Fruit fly (Drosophila melanogaster): ENCODE data around the gene sl.

The sl gene

dm6 chrX:16372492-16373350 is 22.6 kb downstream of the sl start, which contains the start of gene Fur2:
TSS of gene Fur2 (plus strand) at chrX:16373086.
- TF ChIP-seq EcR (GFP tag; optimal IDR thresholded peaks at IDR 0.05) (no peak), gl (tag; optimal IDR thresholded peaks at IDR 0.05) (peak; percentile 54), Pif1A (GFP tag; optimal IDR thresholded peaks at IDR 0.05) (no peak), CG17806 (tag; optimal IDR thresholded peaks at IDR 0.05) (no peak), CG10348 (GFP tag; IDR thresholded peaks at IDR 0.05) (no peak), CG9948 (tag; optimal IDR thresholded peaks at IDR 0.05) (no peak), CG14655 (GFP tag; optimal IDR thresholded peaks at IDR 0.05) (no peak), CG13204 (GFP tag; optimal IDR thresholded peaks at IDR 0.05) (no peak), CG12605 (GFP tag; IDR thresholded peaks at IDR 0.05) (peak; percentile 73), CG15710 (tag; optimal IDR thresholded peaks at IDR 0.05) (no peak), D1 (tag; optimal IDR thresholded peaks at IDR 0.05) (no peak)

- TF ChIP-seq Pif1B (GFP tag; optimal IDR thresholded peaks at IDR 0.05): peak; percentile 39
- no peak for TF ChIP-seq CG8301 (tag; optimal IDR thresholded peaks at IDR 0.05)
- peak; percentile 37; the same call in 1 of the 2 replicates for TF ChIP-seq CG32121 (GFP tag; IDR thresholded peaks at IDR 0.05)
- TF ChIP-seq CG15710 (tag; optimal IDR thresholded peaks at IDR 0.05): peak; percentile 24
- no peak for TF ChIP-seq Pif1A (GFP tag; optimal IDR thresholded peaks at IDR 0.05)
- TF ChIP-seq CG9948 (tag; optimal IDR thresholded peaks at IDR 0.05): peak; percentile 3
- no peak for TF ChIP-seq CG8159 (tag; optimal IDR thresholded peaks at IDR 0.05)
- TF ChIP-seq fd96Ca (GFP tag; IDR thresholded peaks at IDR 0.05): no peak
- TF ChIP-seq Ets98B (GFP tag; IDR thresholded peaks at IDR 0.05): peak; percentile 75
- peak; percentile 67 for TF ChIP-seq CG12605 (GFP tag; IDR thresholded peaks at IDR 0.05)
- TF ChIP-seq CG34367 (tag; optimal IDR thresholded peaks at IDR 0.05): peak; percentile 39
- TF ChIP-seq CG17806 (tag; optimal IDR thresholded peaks at IDR 0.05): peak; percentile 25
- peak; percentile 71; the same call in 2 of the 3 replicates for TF ChIP-seq CG4496 (GFP tag; IDR thresholded peaks at IDR 0.05)
These were observed 23.4 kb downstream of the sl start for dm6 chrX:16373541-16373940.

dm6 chrX:16374059-16374458 is 23.9 kb downstream of the sl start:
- TF ChIP-seq Pif1A (GFP tag; optimal IDR thresholded peaks at IDR 0.05) (no peak), CG34367 (tag; optimal IDR thresholded peaks at IDR 0.05) (no peak), Snoo (tag; optimal IDR thresholded peaks at IDR 0.05) (no peak), Ets98B (GFP tag; IDR thresholded peaks at IDR 0.05) (no peak), CG8159 (tag; optimal IDR thresholded peaks at IDR 0.05) (no peak), CG12605 (GFP tag; IDR thresholded peaks at IDR 0.05) (no peak), CG15710 (tag; optimal IDR thresholded peaks at IDR 0.05) (no peak), gl (tag; optimal IDR thresholded peaks at IDR 0.05) (no peak), D1 (tag; optimal IDR thresholded peaks at IDR 0.05) (no peak), CG32121 (GFP tag; IDR thresholded peaks at IDR 0.05) (no peak), rn (GFP tag; IDR thresholded peaks at IDR 0.05) (no peak), CG13204 (GFP tag; optimal IDR thresholded peaks at IDR 0.05) (no peak), CG8301 (tag; optimal IDR thresholded peaks at IDR 0.05) (no peak), CG9948 (tag; optimal IDR thresholded peaks at IDR 0.05) (no peak), Pif1B (GFP tag; optimal IDR thresholded peaks at IDR 0.05) (no peak), CG4496 (GFP tag; IDR thresholded peaks at IDR 0.05) (no peak), CG17806 (tag; optimal IDR thresholded peaks at IDR 0.05) (no peak), CG10348 (GFP tag; IDR thresholded peaks at IDR 0.05) (no peak), EcR (GFP tag; optimal IDR thresholded peaks at IDR 0.05) (no peak)

dm6 chrX:16383667-16384515 is 33.8 kb downstream of the sl start:
- TF ChIP-seq Ets98B (GFP tag; IDR thresholded peaks at IDR 0.05) (no peak), CG12605 (GFP tag; IDR thresholded peaks at IDR 0.05) (no peak), CG32121 (GFP tag; IDR thresholded peaks at IDR 0.05) (no peak), CG10348 (GFP tag; IDR thresholded peaks at IDR 0.05) (no peak), CG34367 (tag; optimal IDR thresholded peaks at IDR 0.05) (no peak), CG8159 (tag; optimal IDR thresholded peaks at IDR 0.05) (no peak), CG17806 (tag; optimal IDR thresholded peaks at IDR 0.05) (no peak), CG4496 (GFP tag; IDR thresholded peaks at IDR 0.05) (no peak), CG9948 (tag; optimal IDR thresholded peaks at IDR 0.05) (no peak), CG13204 (GFP tag; optimal IDR thresholded peaks at IDR 0.05) (no peak), rn (GFP tag; IDR thresholded peaks at IDR 0.05) (no peak), EcR (GFP tag; optimal IDR thresholded peaks at IDR 0.05) (no peak), Snoo (tag; optimal IDR thresholded peaks at IDR 0.05) (no peak)

dm6 chrX:16384843-16385726 is 35.0 kb downstream of the sl start, which contains the start of the genes CG9992 and CG4239:
TSS of gene CG9992 (minus strand) at chrX:16384908.
TSS of gene CG4239 (plus strand) at chrX:16385278.
- TF ChIP-seq EcR (GFP tag; optimal IDR thresholded peaks at IDR 0.05) (no peak), CG13204 (GFP tag; optimal IDR thresholded peaks at IDR 0.05) (no peak), CG12605 (GFP tag; IDR thresholded peaks at IDR 0.05) (no peak), CG32121 (GFP tag; IDR thresholded peaks at IDR 0.05) (peak; percentile 41; the same call in 1 of the 2 replicates), rn (GFP tag; IDR thresholded peaks at IDR 0.05) (no peak), D1 (tag; optimal IDR thresholded peaks at IDR 0.05) (no peak), gl (tag; optimal IDR thresholded peaks at IDR 0.05) (no peak), Pif1B (GFP tag; optimal IDR thresholded peaks at IDR 0.05) (no peak), CG9948 (tag; optimal IDR thresholded peaks at IDR 0.05) (peak; percentile 62), fd96Ca (GFP tag; IDR thresholded peaks at IDR 0.05) (peak; percentile 66; the same call in 1 of the 3 replicates), Snoo (tag; optimal IDR thresholded peaks at IDR 0.05) (peak; percentile 47), CG10348 (GFP tag; IDR thresholded peaks at IDR 0.05) (no peak; the same call in 1 of the 2 replicates), CG15710 (tag; optimal IDR thresholded peaks at IDR 0.05) (peak; percentile 65), CG8301 (tag; optimal IDR thresholded peaks at IDR 0.05) (no peak), Ets98B (GFP tag; IDR thresholded peaks at IDR 0.05) (peak; percentile 36; the same call in 1 of the 2 replicates), CG8159 (tag; optimal IDR thresholded peaks at IDR 0.05) (no peak), CG14655 (GFP tag; optimal IDR thresholded peaks at IDR 0.05) (no peak), Pif1A (GFP tag; optimal IDR thresholded peaks at IDR 0.05) (no peak), CG17806 (tag; optimal IDR thresholded peaks at IDR 0.05) (peak; percentile 53), CG4496 (GFP tag; IDR thresholded peaks at IDR 0.05) (peak; percentile 73; the same call in 2 of the 3 replicates), CG34367 (tag; optimal IDR thresholded peaks at IDR 0.05) (peak; percentile 10)

Data from whole organism, pupa.